Fruit fly (Drosophila melanogaster): ENCODE data around the gene ssp2.
A peak's percentile ranks its signal among the peaks of the same experiment; 100 is the strongest.

Gene ssp2

dm6 chr3L:14001658-14002523 is 36.9 kb downstream of the ssp2 start, which contains the start of the genes Nprl3 and upSET (continued):
- TF ChIP-seq CG10565 (GFP tag; optimal IDR thresholded peaks at IDR 0.05) (no peak), gem (tag; optimal IDR thresholded peaks at IDR 0.05) (no peak), Fer1 (GFP tag; optimal IDR thresholded peaks at IDR 0.05) (no peak), Sox100B (GFP tag; optimal IDR thresholded peaks at IDR 0.05) (peak; percentile 8), CG7372 (GFP tag; IDR thresholded peaks at IDR 0.05) (no peak), NC2α (GFP tag; optimal IDR thresholded peaks at IDR 0.05) (no peak), Deaf1 (tag; optimal IDR thresholded peaks at IDR 0.05) (no peak), CG12299 (tag; optimal IDR thresholded peaks at IDR 0.05) (peak; percentile 11), nau (GFP tag; optimal IDR thresholded peaks at IDR 0.05) (no peak), pita (GFP tag; optimal IDR thresholded peaks at IDR 0.05) (no peak), Taf1 (GFP tag; IDR thresholded peaks at IDR 0.05) (no peak), lov (optimal IDR thresholded peaks at IDR 0.05) (no peak), lov (GFP tag; IDR thresholded peaks at IDR 0.05) (no peak), Lpt (GFP tag; optimal IDR thresholded peaks at IDR 0.05) (no peak), Dip2 (GFP tag; IDR thresholded peaks at IDR 0.05) (no peak), CG2678 (tag; optimal IDR thresholded peaks at IDR 0.05) (peak; percentile 14), CG11723 (GFP tag; optimal IDR thresholded peaks at IDR 0.05) (no peak), CG30431 (GFP tag; optimal IDR thresholded peaks at IDR 0.05) (no peak), fd64A (GFP tag; optimal IDR thresholded peaks at IDR 0.05) (no peak), ab (GFP tag; optimal IDR thresholded peaks at IDR 0.05) (no peak), CG8944 (GFP tag; optimal IDR thresholded peaks at IDR 0.05) (no peak), disco-r (GFP tag; optimal IDR thresholded peaks at IDR 0.05) (no peak), Med (GFP tag) (peak; percentile 81), wdn (GFP tag; IDR thresholded peaks at IDR 0.05) (no peak), CG12219 (GFP tag; optimal IDR thresholded peaks at IDR 0.05) (no peak), Six4 (GFP tag; optimal IDR thresholded peaks at IDR 0.05) (no peak), her (GFP tag; optimal IDR thresholded peaks at IDR 0.05) (no peak), CG4360 (GFP tag; IDR thresholded peaks at IDR 0.05) (no peak), Ssrp (tag; optimal IDR thresholded peaks at IDR 0.05) (no peak), ranshi (GFP tag; IDR thresholded peaks at IDR 0.05) (no peak), twi (tag; optimal IDR thresholded peaks at IDR 0.05) (no peak), CG13123 (GFP tag; optimal IDR thresholded peaks at IDR 0.05) (no peak), jing (GFP tag; optimal IDR thresholded peaks at IDR 0.05) (no peak), eyg (GFP tag; optimal IDR thresholded peaks at IDR 0.05) (no peak), Blimp-1 (GFP tag; optimal IDR thresholded peaks at IDR 0.05) (no peak), Bgb (GFP tag; IDR thresholded peaks at IDR 0.05; ENCODE audit: partially characterized antibody) (peak; percentile 91), hkb (optimal IDR thresholded peaks at IDR 0.05) (no peak), hkb (GFP tag; IDR thresholded peaks at IDR 0.05) (0 out of 2 replicates have a peak, but pooled peaks have one; percentile 24), sqz (GFP tag; optimal IDR thresholded peaks at IDR 0.05) (peak; percentile 38), CG16863 (GFP tag; optimal IDR thresholded peaks at IDR 0.05) (no peak), cato (GFP tag; optimal IDR thresholded peaks at IDR 0.05; ENCODE audit: borderline replicate concordance) (no peak), eve (GFP tag; optimal IDR thresholded peaks at IDR 0.05) (no peak), CG14965 (GFP tag; optimal IDR thresholded peaks at IDR 0.05; ENCODE audit: borderline replicate concordance) (no peak), h (optimal IDR thresholded peaks at IDR 0.05) (no peak), CG18599 (GFP tag; optimal IDR thresholded peaks at IDR 0.05) (no peak), mirr (GFP tag; optimal IDR thresholded peaks at IDR 0.05) (no peak), CG14050 (GFP tag; IDR thresholded peaks at IDR 0.05) (no peak), Lim3 (GFP tag; IDR thresholded peaks at IDR 0.05) (no peak), scrt (GFP tag; optimal IDR thresholded peaks at IDR 0.05) (no peak), CG17385 (GFP tag; optimal IDR thresholded peaks at IDR 0.05) (no peak), CG10979 (tag; optimal IDR thresholded peaks at IDR 0.05) (no peak)
